Fruit fly (Drosophila melanogaster): ENCODE data around the gene spict.

spict gene

DNA sequence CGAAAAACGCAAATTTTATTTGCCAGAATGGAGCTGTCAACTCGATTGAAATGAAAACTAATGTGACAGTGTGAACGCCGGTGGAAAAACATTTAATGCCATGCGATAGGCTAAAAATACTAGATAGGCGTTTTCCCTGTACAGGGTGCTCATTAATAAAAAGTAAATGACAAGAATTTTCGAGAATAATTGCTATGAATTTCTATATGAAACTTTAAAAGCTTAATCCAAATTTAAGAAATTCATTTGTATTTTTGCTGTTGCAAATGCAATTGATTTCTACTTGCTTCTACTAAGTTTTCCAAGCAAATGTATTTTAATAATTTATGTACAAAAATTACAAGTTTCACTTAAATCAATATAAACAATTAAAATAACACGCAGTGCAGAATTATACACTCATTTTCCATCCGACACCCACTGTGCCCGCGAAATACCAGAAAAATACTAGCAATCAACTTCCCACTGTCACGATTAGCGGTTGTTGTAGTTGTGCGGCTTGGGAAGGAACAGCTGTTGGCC lies 17.3 kb downstream of the spict start, which contains the start of gene Pih1D1 (continued):
- peak; percentile 96 for TF ChIP-seq CG12659 (GFP tag; optimal IDR thresholded peaks at IDR 0.05)
- TF ChIP-seq ap (GFP tag; IDR thresholded peaks at IDR 0.05) = peak; percentile 91
- peak; percentile 95 for TF ChIP-seq Oaz (GFP tag; IDR thresholded peaks at IDR 0.05)
- peak; percentile 92 for TF ChIP-seq unpg (GFP tag; optimal IDR thresholded peaks at IDR 0.05)
- TF ChIP-seq CG6654 (GFP tag; optimal IDR thresholded peaks at IDR 0.05) = peak; percentile 90
- TF ChIP-seq CG9727 (GFP tag; optimal IDR thresholded peaks at IDR 0.05) = peak; percentile 98
- peak; percentile 95 for TF ChIP-seq CG18599 (GFP tag; optimal IDR thresholded peaks at IDR 0.05)
- peak; percentile 89 for TF ChIP-seq Spps (tag; optimal IDR thresholded peaks at IDR 0.05)
- peak; percentile 93 for TF ChIP-seq CG7357 (GFP tag; IDR thresholded peaks at IDR 0.05)
- peak; percentile 98 for TF ChIP-seq CG13775 (GFP tag; optimal IDR thresholded peaks at IDR 0.05)
- TF ChIP-seq Side (GFP tag; optimal IDR thresholded peaks at IDR 0.05) = peak; percentile 86
- TF ChIP-seq Adf1 (GFP tag; IDR thresholded peaks at IDR 0.05) = peak; percentile 73
- no peak for TF ChIP-seq br (optimal IDR thresholded peaks at IDR 0.05)
- peak; percentile 73 for TF ChIP-seq Elba2 (GFP tag; optimal IDR thresholded peaks at IDR 0.05)
- TF ChIP-seq Ets65A (GFP tag) = peak; percentile 99
- TF ChIP-seq corto (GFP tag; optimal IDR thresholded peaks at IDR 0.05) = peak; percentile 53
- TF ChIP-seq ind (GFP tag; optimal IDR thresholded peaks at IDR 0.05) = peak; percentile 97
- TF ChIP-seq Awh (GFP tag; IDR thresholded peaks at IDR 0.05) = peak; percentile 90
- peak; percentile 94 for TF ChIP-seq CG14441 (GFP tag; IDR thresholded peaks at IDR 0.05)
- TF ChIP-seq chif (GFP tag; optimal IDR thresholded peaks at IDR 0.05) = peak; percentile 85 to 95
- TF ChIP-seq slp2 (GFP tag; optimal IDR thresholded peaks at IDR 0.05) = peak; percentile 89
- no peak for TF ChIP-seq ato (GFP tag; IDR thresholded peaks at IDR 0.05; ENCODE audit: partially characterized antibody)
- TF ChIP-seq Antp (GFP tag; optimal IDR thresholded peaks at IDR 0.05) = peak; percentile 83
- peak; percentile 88 for TF ChIP-seq jing (GFP tag; optimal IDR thresholded peaks at IDR 0.05)
- peak; percentile 97 for TF ChIP-seq Ptx1 (GFP tag; IDR thresholded peaks at IDR 0.05)
- no peak for TF ChIP-seq Doc3 (GFP tag; IDR thresholded peaks at IDR 0.05; ENCODE audit: partially characterized antibody)
- peak in 1 of 2 experiments; percentile 88 for TF ChIP-seq Eip74EF (GFP tag; optimal IDR thresholded peaks at IDR 0.05)
- peak; percentile 92 for TF ChIP-seq Atf-2 (GFP tag; optimal IDR thresholded peaks at IDR 0.05)
- peak; percentile 79 for TF ChIP-seq HmgD (GFP tag; optimal IDR thresholded peaks at IDR 0.05)
- TF ChIP-seq schlank (tag; optimal IDR thresholded peaks at IDR 0.05) = peak; percentile 67
- TF ChIP-seq Drgx (GFP tag; IDR thresholded peaks at IDR 0.05) = peak; percentile 92
- peak; percentile 92 for TF ChIP-seq Blimp-1 (GFP tag; optimal IDR thresholded peaks at IDR 0.05)
- peak; percentile 96 for TF ChIP-seq Hmr (GFP tag; optimal IDR thresholded peaks at IDR 0.05)
- no peak for TF ChIP-seq bbx (GFP tag; IDR thresholded peaks at IDR 0.05; ENCODE audit: partially characterized antibody)
- TF ChIP-seq CG32532 (GFP tag; IDR thresholded peaks at IDR 0.05) = peak; percentile 97
- no peak for TF ChIP-seq hbn (GFP tag; IDR thresholded peaks at IDR 0.05; ENCODE audit: partially characterized antibody)
- TF ChIP-seq CG2202 (tag; optimal IDR thresholded peaks at IDR 0.05) = peak; percentile 75
- TF ChIP-seq CG31224 (GFP tag; IDR thresholded peaks at IDR 0.05) = peak; percentile 93
- TF ChIP-seq vfl (GFP tag; optimal IDR thresholded peaks at IDR 0.05) = peak; percentile 89
- TF ChIP-seq fu2 (GFP tag; optimal IDR thresholded peaks at IDR 0.05) = peak; percentile 94
- no peak for TF ChIP-seq CG13296 (GFP tag; optimal IDR thresholded peaks at IDR 0.05)
- peak; percentile 46 for TF ChIP-seq Hey (tag; optimal IDR thresholded peaks at IDR 0.05)
- TF ChIP-seq Sox102F (GFP tag; optimal IDR thresholded peaks at IDR 0.05) = peak; percentile 95
- peak; percentile 7 for TF ChIP-seq ac (GFP tag; optimal IDR thresholded peaks at IDR 0.05)
- TF ChIP-seq ci (GFP tag; IDR thresholded peaks at IDR 0.05) = peak; percentile 90
- TF ChIP-seq yki (optimal IDR thresholded peaks at IDR 0.05) = no peak
- TF ChIP-seq CG9797 (GFP tag; optimal IDR thresholded peaks at IDR 0.05) = peak; percentile 82
- TF ChIP-seq PHDP (tag; optimal IDR thresholded peaks at IDR 0.05) = peak; percentile 92
- peak; percentile 84 for TF ChIP-seq CG3838 (GFP tag; optimal IDR thresholded peaks at IDR 0.05)
- TF ChIP-seq NK7.1 (GFP tag; optimal IDR thresholded peaks at IDR 0.05) = peak; percentile 81
- TF ChIP-seq CG10267 (tag; optimal IDR thresholded peaks at IDR 0.05) = peak; percentile 89
